Worm (Caenorhabditis elegans) whole organism, L1 larva: ENCODE results near the gene T27E9.6.

Experiments
- ets-5 ChIP-seq: fragments of 200-800 bp; sonication (Bioruptor generic); IDR thresholded peaks from 2 replicates; pipeline ENCODE4 v1.3.6; 2022; ENCODE audit warnings: missing genetic modification characterization, missing compliant biosample characterization
- fos-1 ChIP-seq: fragments of 150-350 bp; optimal IDR thresholded peaks from 2 replicates; lab custom pipeline; 2014; ENCODE audit warnings: missing biosample characterization, missing genetic modification characterization
- nhr-237 ChIP-seq: fragments of 150-350 bp; optimal IDR thresholded peaks from 2 replicates; lab custom pipeline; 2014; ENCODE audit warnings: missing biosample characterization, missing genetic modification characterization
- nhr-77 ChIP-seq: fragments of 150-350 bp; optimal IDR thresholded peaks from 2 replicates; lab custom pipeline; 2014; ENCODE audit warnings: missing biosample characterization, missing genetic modification characterization
- unc-62 ChIP-seq: fragments of 150-350 bp; optimal IDR thresholded peaks from 2 replicates; lab custom pipeline; 2014; ENCODE audit warnings: missing biosample characterization, missing genetic modification reagents, missing genetic modification characterization
- unc-86 ChIP-seq: sonication (generic microtip); optimal IDR thresholded peaks from 2 replicates; lab custom pipeline; 2016; ENCODE audit warnings: missing genetic modification characterization, missing compliant biosample characterization

ce11 chrIII:13434404-13434803, 42.2 kb downstream of the T27E9.6 start, which contains the start of gene F45G2.7:
- TF ChIP-seq fos-1 (tag; lab: Kevin White, UChicago) (no peak), nhr-77 (tag; lab: Kevin White, UChicago) (no peak), unc-62 (no peak), ets-5 (GFP tag; lab: Robert Waterston, UW) (no peak), unc-86 (tag; lab: Kevin White, UChicago) (no peak), nhr-237 (no peak)
